Worm (Caenorhabditis elegans) whole organism, young adult: Measurements from ENCODE around the gene str-4.

Experiments used
- T26A5.8 ChIP-seq: sonication (generic microtip); optimal IDR thresholded peaks from 2 replicates; lab custom pipeline; 2016; ENCODE audit warnings: missing genetic modification characterization, missing compliant biosample characterization
- egl-18 ChIP-seq: fragments of 200-800 bp; sonication (Bioruptor generic); IDR thresholded peaks from 2 replicates; pipeline ENCODE4 v1.3.6; 2022; ENCODE audit warnings: missing genetic modification reagents, missing genetic modification characterization, missing compliant biosample characterization
- mxl-1 ChIP-seq: sonication (generic microtip); optimal IDR thresholded peaks from 2 replicates; lab custom pipeline; 2016; ENCODE audit warnings: missing genetic modification characterization, missing compliant biosample characterization
- somi-1 ChIP-seq: fragments of 200-800 bp; sonication (Bioruptor generic); optimal IDR thresholded peaks from 2 replicates; lab custom pipeline; 2018; ENCODE audit warnings: mild to moderate bottlenecking, missing genetic modification characterization, missing compliant biosample characterization
- ztf-3 ChIP-seq: fragments of 200-800 bp; sonication (Bioruptor generic); optimal IDR thresholded peaks from 2 replicates; lab custom pipeline; 2018; ENCODE audit warnings: mild to moderate bottlenecking, missing genetic modification characterization, missing compliant biosample characterization

- TF ChIP-seq egl-18 = no peak
- TF ChIP-seq mxl-1 (tag; lab: Kevin White, UChicago) = no peak
- TF ChIP-seq somi-1 (GFP tag; lab: Kevin White, UChicago) = no peak
- TF ChIP-seq T26A5.8 (tag; lab: Kevin White, UChicago) = no peak
- no peak for TF ChIP-seq ztf-3 (GFP tag; lab: Kevin White, UChicago)
These were observed 42.3 kb downstream of the str-4 start, which contains the start of gene C26E1.1 for ce11 chrV:13297220-13297619.
